Worm (Caenorhabditis elegans): ENCODE measurements around the gene aakg-4.

- no peak for TF ChIP-seq lin-15B (tag; optimal IDR thresholded peaks at IDR 0.05)
- TF ChIP-seq unc-62 (GFP tag; optimal IDR thresholded peaks at IDR 0.05): no peak
- no peak for TF ChIP-seq ceh-9 (tag; optimal IDR thresholded peaks at IDR 0.05)
- TF ChIP-seq ceh-16 (tag; optimal IDR thresholded peaks at IDR 0.05): no peak
- TF ChIP-seq ceh-28 (tag; optimal IDR thresholded peaks at IDR 0.05): no peak
- TF ChIP-seq jun-1 (tag; optimal IDR thresholded peaks at IDR 0.05): no peak
- no peak for TF ChIP-seq nhr-77 (tag; optimal IDR thresholded peaks at IDR 0.05)
- TF ChIP-seq nhr-11 (tag; optimal IDR thresholded peaks at IDR 0.05): no peak
Measured at ce11 chrX:2303253-2303652, 15.9 kb downstream of the aakg-4 start.
